Worm (Caenorhabditis elegans) whole organism, L4 larva: ENCODE measurements around the gene ahsa-1.

ENCODE experiments used
- F26F4.8 ChIP-seq: fragments of 200-800 bp; sonication (Bioruptor generic); conservative IDR thresholded peaks from 2 replicates; pipeline ENCODE4 v1.3.6; 2022; ENCODE audit warnings: missing genetic modification characterization, missing compliant biosample characterization
- F37D6.2 ChIP-seq: sonication (generic microtip); optimal IDR thresholded peaks from 2 replicates; lab custom pipeline; 2016; ENCODE audit warnings: mild to moderate bottlenecking, missing genetic modification characterization, missing compliant biosample characterization
- F44E2.7 ChIP-seq: fragments of 200-800 bp; sonication (Bioruptor generic); IDR thresholded peaks from 2 replicates; pipeline ENCODE4 v2.1.2; 2022; ENCODE audit warnings: missing genetic modification characterization, missing compliant biosample characterization
- R02D3.7 ChIP-seq: fragments of 150-350 bp; sonication (generic microtip); optimal IDR thresholded peaks from 3 replicates; lab custom pipeline; 2014; ENCODE audit warnings: missing biosample characterization, missing genetic modification characterization
- T26A8.4 ChIP-seq: fragments of 200-800 bp; sonication (Bioruptor generic); IDR thresholded peaks from 2 replicates; pipeline ENCODE4 v1.3.6; 2022; ENCODE audit warnings: missing genetic modification characterization, missing compliant biosample characterization
- ZK337.2 ChIP-seq: fragments of 200-800 bp; sonication (Bioruptor generic); IDR thresholded peaks from 2 replicates; pipeline ENCODE4 v1.3.6; 2022; ENCODE audit warnings: missing genetic modification reagents, missing genetic modification characterization, missing compliant biosample characterization
- ceh-44 ChIP-seq: fragments of 200-800 bp; sonication (Bioruptor generic); IDR thresholded peaks from 2 replicates; pipeline ENCODE4 v1.3.6; 2022; ENCODE audit warnings: missing genetic modification reagents, missing genetic modification characterization, missing compliant biosample characterization
- ceh-82 ChIP-seq: sonication (generic microtip); optimal IDR thresholded peaks from 2 replicates; lab custom pipeline; 2017; ENCODE audit warnings: missing biosample characterization, missing genetic modification characterization
- daf-12 ChIP-seq: fragments of 150-350 bp; optimal IDR thresholded peaks from 2 replicates; lab custom pipeline; 2014; ENCODE audit warnings: missing biosample characterization, missing genetic modification reagents, missing genetic modification characterization
- daf-16 ChIP-seq, 3 experiments: sonication (generic microtip); optimal IDR thresholded peaks; 2 replicates each; lab custom pipeline; 2016 to 2017; ENCODE audit warnings: missing genetic modification characterization in 3 of 3, missing genetic modification reagents in 3 of 3, mild to moderate bottlenecking in 2 of 3, missing compliant biosample characterization in 2 of 3, missing biosample characterization in 1 of 3, moderate library complexity in 1 of 3
- dmd-6 ChIP-seq: fragments of 200-800 bp; sonication (Bioruptor generic); IDR thresholded peaks from 2 replicates; pipeline ENCODE4 v1.3.6; 2022; ENCODE audit warnings: missing genetic modification reagents, missing genetic modification characterization, missing compliant biosample characterization
- dmd-8 ChIP-seq: fragments of 200-800 bp; sonication (Bioruptor generic); IDR thresholded peaks from 2 replicates; pipeline ENCODE4 v1.3.6; 2022; ENCODE audit warnings: missing genetic modification characterization, missing compliant biosample characterization
- dpl-1 ChIP-seq: fragments of 150-350 bp; optimal IDR thresholded peaks from 2 replicates; lab custom pipeline; 2014; ENCODE audit warnings: missing biosample characterization, missing genetic modification reagents, missing genetic modification characterization
- dve-1 ChIP-seq: sonication (generic microtip); optimal IDR thresholded peaks from 2 replicates; lab custom pipeline; 2017; ENCODE audit warnings: antibody characterized with exemption, mild to moderate bottlenecking, missing genetic modification characterization, missing compliant biosample characterization; ENCODE audit not compliant: insufficient read depth
- hlh-11 ChIP-seq: fragments of 200-800 bp; sonication (Bioruptor generic); optimal IDR thresholded peaks from 2 replicates; lab custom pipeline; 2018; ENCODE audit warnings: mild to moderate bottlenecking, missing genetic modification characterization, missing compliant biosample characterization
- hmg-1.1 ChIP-seq: fragments of 200-800 bp; sonication (Bioruptor generic); IDR thresholded peaks from 2 replicates; pipeline ENCODE4 v1.3.6; 2022; ENCODE audit warnings: missing genetic modification reagents, missing genetic modification characterization, missing compliant biosample characterization
- lin-15B ChIP-seq: fragments of 150-350 bp; sonication (generic microtip); optimal IDR thresholded peaks from 3 replicates; lab custom pipeline; 2014; ENCODE audit warnings: missing biosample characterization, missing genetic modification characterization
- lin-38 ChIP-seq: fragments of 200-800 bp; sonication (Bioruptor generic); IDR thresholded peaks from 2 replicates; pipeline ENCODE4 v1.3.6; 2022; ENCODE audit warnings: missing genetic modification reagents, missing genetic modification characterization, missing compliant biosample characterization
- lsy-2 ChIP-seq, 2 experiments: fragments of 150-350 bp in 1 of 2; sonication (generic microtip) in 1 of 2; optimal IDR thresholded peaks; 2 replicates each; lab custom pipeline; 2014 to 2017; ENCODE audit warnings: missing biosample characterization in 2 of 2, missing genetic modification characterization in 2 of 2
- madf-5 ChIP-seq, 2 experiments: fragments of 200-800 bp; sonication (Bioruptor generic); IDR thresholded peaks; 2 replicates each; pipeline ENCODE4 v1.3.6; 2022; ENCODE audit warnings: missing compliant biosample characterization in 2 of 2, missing genetic modification characterization in 2 of 2
- mdt-29 ChIP-seq: fragments of 200-800 bp; sonication (Bioruptor generic); IDR thresholded peaks from 2 replicates; pipeline ENCODE4 v1.3.6; 2022; ENCODE audit warnings: missing genetic modification reagents, missing genetic modification characterization, missing compliant biosample characterization
- mes-2 ChIP-seq: sonication (generic microtip); optimal IDR thresholded peaks from 2 replicates; lab custom pipeline; 2016; ENCODE audit warnings: missing genotype, mild to moderate bottlenecking, missing genetic modification characterization, missing compliant biosample characterization; ENCODE audit not compliant: poor library complexity, severe bottlenecking
- mxl-3 ChIP-seq: fragments of 200-800 bp; sonication (Bioruptor generic); optimal IDR thresholded peaks from 2 replicates; lab custom pipeline; 2018; ENCODE audit warnings: mild to moderate bottlenecking, missing genetic modification characterization, missing compliant biosample characterization
- nhr-28 ChIP-seq: fragments of 150-350 bp; optimal IDR thresholded peaks from 2 replicates; lab custom pipeline; 2014; ENCODE audit warnings: missing biosample characterization, missing genetic modification characterization
- nhr-48 ChIP-seq: sonication (generic microtip); optimal IDR thresholded peaks from 2 replicates; lab custom pipeline; 2016; ENCODE audit warnings: mild to moderate bottlenecking, missing genetic modification characterization, missing compliant biosample characterization
- nhr-6 ChIP-seq: fragments of 150-350 bp; optimal IDR thresholded peaks from 2 replicates; lab custom pipeline; 2014; ENCODE audit warnings: missing biosample characterization, missing genetic modification characterization
- nhr-76 ChIP-seq: fragments of 150-350 bp; optimal IDR thresholded peaks from 2 replicates; lab custom pipeline; 2014; ENCODE audit warnings: missing biosample characterization, missing genetic modification characterization
- pha-4 ChIP-seq, 2 experiments: fragments of 150-350 bp in 1 of 2; fragments of 200-800 bp in 1 of 2; sonication (Bioruptor generic) in 1 of 2; IDR thresholded peaks in 1 of 2; optimal IDR thresholded peaks in 1 of 2; 2 replicates each; pipeline versions ENCODE4 v1.3.6 to Lab custom; 2014 to 2022; ENCODE audit warnings: missing genetic modification characterization in 2 of 2, missing genetic modification reagents in 2 of 2, missing biosample characterization in 1 of 2, missing compliant biosample characterization in 1 of 2
- pqm-1 ChIP-seq: sonication (generic microtip); optimal IDR thresholded peaks from 2 replicates; lab custom pipeline; 2017; ENCODE audit warnings: missing biosample characterization, missing genetic modification characterization
- rbr-2 ChIP-seq: sonication (generic microtip); optimal IDR thresholded peaks from 2 replicates; lab custom pipeline; 2016; ENCODE audit warnings: missing genotype, missing genetic modification characterization, missing compliant biosample characterization
- sdz-12 ChIP-seq: fragments of 200-800 bp; sonication (Bioruptor generic); optimal IDR thresholded peaks from 2 replicates; lab custom pipeline; 2018; ENCODE audit warnings: mild to moderate bottlenecking, missing genetic modification characterization, missing compliant biosample characterization
- set-16 ChIP-seq: fragments of 200-800 bp; sonication (Bioruptor generic); IDR thresholded peaks from 2 replicates; pipeline ENCODE4 v1.3.6; 2022; ENCODE audit warnings: missing genetic modification reagents, missing genetic modification characterization, missing compliant biosample characterization
- tag-97 ChIP-seq: fragments of 200-800 bp; sonication (Bioruptor generic); IDR thresholded peaks from 2 replicates; pipeline ENCODE4 v1.3.6; 2022; ENCODE audit warnings: missing genetic modification characterization, missing compliant biosample characterization
- unc-39 ChIP-seq: sonication (generic microtip); optimal IDR thresholded peaks from 2 replicates; lab custom pipeline; 2017; ENCODE audit warnings: missing biosample characterization, missing genetic modification characterization
- zfp-2 ChIP-seq: sonication (generic microtip); optimal IDR thresholded peaks from 2 replicates; lab custom pipeline; 2016; ENCODE audit warnings: mild to moderate bottlenecking, missing genetic modification characterization, missing compliant biosample characterization
- zip-2 ChIP-seq: fragments of 150-350 bp; optimal IDR thresholded peaks from 2 replicates; lab custom pipeline; 2014; ENCODE audit warnings: missing biosample characterization, missing genetic modification characterization

Gene ahsa-1

DNA sequence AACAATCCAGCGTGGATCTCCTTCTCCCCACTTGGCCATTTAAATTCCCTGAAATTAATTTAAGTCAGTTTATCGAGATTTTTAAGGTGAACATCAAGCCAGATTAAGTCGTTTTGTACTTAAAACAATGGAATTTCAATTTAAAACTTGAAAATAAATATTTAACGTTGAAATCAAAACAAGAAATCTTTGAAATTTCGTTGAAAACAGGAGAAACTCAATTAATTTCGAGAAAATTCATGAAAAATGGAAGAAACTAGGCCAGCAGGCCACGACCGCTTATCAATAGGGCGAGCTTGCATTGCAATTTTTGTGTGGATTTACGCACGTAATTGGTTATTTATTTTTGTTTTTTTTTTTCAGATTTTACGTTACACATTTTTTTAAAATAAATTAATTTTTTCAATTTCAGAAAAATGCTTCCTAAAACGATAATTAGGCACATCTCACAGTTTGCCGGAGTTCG, at the start of gene ahsa-1, which contains the start of gene C01G10.7 (continued):
- TF ChIP-seq T26A8.4 (GFP tag; lab: Robert Waterston, UW) (peak; percentile 59; the same call in 1 of the 2 replicates), dve-1 (tag; lab: Kevin White, UChicago) (no peak), unc-39 (tag; lab: Kevin White, UChicago) (no peak), ZK337.2 (GFP tag; lab: Robert Waterston, UW) (peak; percentile 91), tag-97 (GFP tag; lab: Robert Waterston, UW) (0 out of 2 replicates have a peak, but pooled peaks have one; percentile 12), lsy-2 (tag; optimal IDR thresholded peaks at IDR 0.05; lab: Kevin White, UChicago) (peak; percentile 64 to 94), zip-2 (no peak), hmg-1.1 (GFP tag; lab: Robert Waterston, UW) (peak; percentile 79), mdt-29 (GFP tag; lab: Robert Waterston, UW) (peak; percentile 52; the same call in 1 of the 2 replicates), set-16 (no peak), sdz-12 (GFP tag; lab: Kevin White, UChicago) (no peak), daf-12 (tag; lab: Kevin White, UChicago) (no peak), rbr-2 (tag; lab: Kevin White, UChicago) (peak; percentile 87), dmd-8 (no peak), madf-5 (GFP tag; IDR thresholded peaks at IDR 0.05; lab: Robert Waterston, UW) (peak; percentile 45 to 64; a peak in 2 of 4 replicates), lin-15B (tag; lab: Kevin White, UChicago) (peak; percentile 91), ceh-44 (peak; percentile 72; the same call in 1 of the 2 replicates), F37D6.2 (peak; percentile 70), mes-2 (peak; percentile 99), daf-16 (GFP tag; optimal IDR thresholded peaks at IDR 0.05; lab: Kevin White, UChicago) (peak in 1 of 2 experiments; percentile 72), daf-16 (tag; optimal IDR thresholded peaks at IDR 0.05; lab: Kevin White, UChicago) (no peak), nhr-6 (peak; percentile 99), pha-4 (GFP tag; IDR thresholded peaks at IDR 0.05; lab: Robert Waterston, UW) (peak; percentile 54; the same call in 1 of the 2 replicates), pha-4 (tag; optimal IDR thresholded peaks at IDR 0.05; lab: Kevin White, UChicago) (peak; percentile 97)
- TF ChIP-seq, all 104 proteins: peak for 47

DNA sequence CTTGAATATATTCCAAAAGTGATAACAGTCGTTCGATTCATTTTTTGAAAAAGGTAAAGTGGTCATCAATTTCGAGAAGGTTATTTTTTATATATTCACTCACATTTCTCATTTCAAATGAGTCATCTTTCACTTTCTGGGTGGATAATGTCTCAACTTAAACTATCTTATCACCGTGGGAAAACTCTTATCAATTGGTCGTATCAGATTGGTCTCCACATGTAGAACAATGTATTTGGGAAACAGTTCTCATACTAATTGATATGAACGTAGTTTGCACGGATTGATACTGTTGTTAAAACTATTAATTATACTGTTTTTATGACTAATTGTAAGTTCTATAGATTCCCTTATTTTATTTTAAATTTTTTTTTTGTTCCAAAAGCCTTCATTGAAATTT, 48.6 kb upstream of the ahsa-1 start:
- TF ChIP-seq mxl-3 (GFP tag; lab: Kevin White, UChicago) (no peak), ceh-82 (tag; lab: Kevin White, UChicago) (no peak), lin-38 (no peak), nhr-6 (peak; percentile 8), F44E2.7 (GFP tag; lab: Robert Waterston, UW) (no peak), dmd-8 (no peak), nhr-28 (tag; lab: Kevin White, UChicago) (peak; percentile 36), daf-16 (GFP tag; optimal IDR thresholded peaks at IDR 0.05; lab: Kevin White, UChicago) (no peak), daf-16 (tag; optimal IDR thresholded peaks at IDR 0.05; lab: Kevin White, UChicago) (peak; percentile 25), F26F4.8 (GFP tag; lab: Robert Waterston, UW) (no peak), dmd-6 (GFP tag; lab: Robert Waterston, UW) (peak; percentile 16; the same call in 1 of the 2 replicates), zfp-2 (tag; lab: Kevin White, UChicago) (no peak), nhr-48 (no peak)

DNA sequence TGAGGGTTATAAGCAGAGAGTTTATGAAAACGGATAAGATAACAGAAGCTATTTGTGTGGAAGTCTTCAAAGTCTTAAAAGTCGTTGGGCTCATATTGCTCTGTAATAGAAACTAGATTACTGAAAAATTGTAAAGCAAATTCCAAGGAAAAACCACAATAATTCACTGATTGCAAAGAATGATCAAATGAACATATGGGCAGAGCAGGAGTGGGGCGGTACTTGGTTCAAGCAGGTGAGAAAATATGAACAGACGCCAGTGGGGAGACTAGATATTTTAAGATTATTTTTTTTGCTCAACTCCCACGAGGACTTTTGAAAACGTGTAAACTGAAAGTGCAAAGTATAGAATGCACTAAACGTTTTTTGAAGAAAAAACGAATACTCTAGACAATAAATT, 47.2 kb upstream of the ahsa-1 start, which contains the start of gene str-171:
Gene str-171 (minus strand): TSS at position 101 of the 400 bp plus-strand sequence.
- no peak for TF ChIP-seq mes-2
- TF ChIP-seq hlh-11 (tag; lab: Kevin White, UChicago) = no peak
- TF ChIP-seq nhr-76 (tag; lab: Kevin White, UChicago) = no peak
- no peak for TF ChIP-seq R02D3.7
- no peak for TF ChIP-seq pqm-1 (tag; lab: Kevin White, UChicago)
- no peak for TF ChIP-seq zfp-2 (tag; lab: Kevin White, UChicago)
- TF ChIP-seq tag-97 (GFP tag; lab: Robert Waterston, UW) = no peak
- no peak for TF ChIP-seq dpl-1 (GFP tag; lab: Kevin White, UChicago)
